Worm (Caenorhabditis elegans) whole organism, L2 larva: ENCODE results near the gene mpst-2.

ENCODE experiments used
- F13H6.1 ChIP-seq: sonication (generic microtip); optimal IDR thresholded peaks from 2 replicates; lab custom pipeline; 2016; ENCODE audit warnings: missing genetic modification characterization, missing compliant biosample characterization
- R02D3.7 ChIP-seq: fragments of 150-350 bp; optimal IDR thresholded peaks from 2 replicates; lab custom pipeline; 2014; ENCODE audit warnings: missing biosample characterization, missing genetic modification characterization
- Y55F3AM.14 ChIP-seq: fragments of 200-800 bp; sonication (Bioruptor generic); optimal IDR thresholded peaks from 2 replicates; lab custom pipeline; 2018; ENCODE audit warnings: mild to moderate bottlenecking, missing genetic modification characterization, missing compliant biosample characterization
- ZK546.5 ChIP-seq: sonication (generic microtip); optimal IDR thresholded peaks from 2 replicates; lab custom pipeline; 2017; ENCODE audit warnings: missing biosample characterization, missing genetic modification characterization
- aly-2 ChIP-seq: fragments of 150-350 bp; optimal IDR thresholded peaks from 2 replicates; lab custom pipeline; 2014; ENCODE audit warnings: missing biosample characterization, missing genetic modification characterization
- ceh-16 ChIP-seq: fragments of 150-350 bp; optimal IDR thresholded peaks from 2 replicates; lab custom pipeline; 2014; ENCODE audit warnings: missing biosample characterization, missing genetic modification characterization
- ceh-82 ChIP-seq: fragments of 150-350 bp; optimal IDR thresholded peaks from 2 replicates; lab custom pipeline; 2014; ENCODE audit warnings: missing biosample characterization, missing genetic modification characterization
- crh-2 ChIP-seq: sonication (generic microtip); optimal IDR thresholded peaks from 2 replicates; lab custom pipeline; 2017; ENCODE audit warnings: missing biosample characterization, missing genetic modification characterization
- dmd-4 ChIP-seq: sonication (generic microtip); optimal IDR thresholded peaks from 2 replicates; lab custom pipeline; 2017; ENCODE audit warnings: missing biosample characterization, missing genetic modification characterization
- egl-27 ChIP-seq: sonication (generic microtip); optimal IDR thresholded peaks from 3 replicates; lab custom pipeline; 2017; ENCODE audit warnings: missing biosample characterization, missing genetic modification reagents, missing genetic modification characterization
- elt-1 ChIP-seq: fragments of 150-350 bp; optimal IDR thresholded peaks from 2 replicates; lab custom pipeline; 2014; ENCODE audit warnings: missing biosample characterization, missing genetic modification characterization
- elt-3 ChIP-seq: sonication (generic microtip); optimal IDR thresholded peaks from 2 replicates; lab custom pipeline; 2017; ENCODE audit warnings: missing biosample characterization, missing genetic modification characterization
- fos-1 ChIP-seq: fragments of 150-350 bp; optimal IDR thresholded peaks from 2 replicates; lab custom pipeline; 2014; ENCODE audit warnings: missing biosample characterization, missing genetic modification characterization
- lin-13 ChIP-seq: fragments of 150-350 bp; optimal IDR thresholded peaks from 2 replicates; lab custom pipeline; 2014; ENCODE audit warnings: missing biosample characterization, missing genetic modification reagents, missing genetic modification characterization
- lsy-2 ChIP-seq, 2 experiments: fragments of 150-350 bp in 1 of 2; sonication (generic microtip) in 1 of 2; optimal IDR thresholded peaks; 2 replicates each; lab custom pipeline; 2014 to 2017; ENCODE audit warnings: missing biosample characterization in 2 of 2, missing genetic modification characterization in 2 of 2
- mdl-1 ChIP-seq, 2 experiments: fragments of 150-350 bp in 1 of 2; sonication (generic microtip) in 1 of 2; optimal IDR thresholded peaks; 2 replicates each; lab custom pipeline; 2017; ENCODE audit warnings: missing biosample characterization in 2 of 2, missing genetic modification characterization in 2 of 2
- nhr-11 ChIP-seq: fragments of 150-350 bp; optimal IDR thresholded peaks from 2 replicates; lab custom pipeline; 2014; ENCODE audit warnings: missing biosample characterization, missing genetic modification characterization
- nhr-12 ChIP-seq: fragments of 150-350 bp; optimal IDR thresholded peaks from 2 replicates; lab custom pipeline; 2014; ENCODE audit warnings: missing biosample characterization, missing genetic modification characterization
- nhr-129 ChIP-seq: fragments of 150-350 bp; optimal IDR thresholded peaks from 2 replicates; lab custom pipeline; 2014; ENCODE audit warnings: missing biosample characterization, missing genetic modification characterization
- nhr-21 ChIP-seq: fragments of 150-350 bp; optimal IDR thresholded peaks from 2 replicates; lab custom pipeline; 2014; ENCODE audit warnings: missing biosample characterization, missing genetic modification characterization
- nhr-23 ChIP-seq: fragments of 150-350 bp; optimal IDR thresholded peaks from 2 replicates; lab custom pipeline; 2014; ENCODE audit warnings: missing biosample characterization, missing genetic modification reagents, missing genetic modification characterization
- nhr-237 ChIP-seq: fragments of 150-350 bp; optimal IDR thresholded peaks from 2 replicates; lab custom pipeline; 2014; ENCODE audit warnings: missing biosample characterization, missing genetic modification characterization
- nhr-6 ChIP-seq: fragments of 150-350 bp; optimal IDR thresholded peaks from 2 replicates; lab custom pipeline; 2014; ENCODE audit warnings: missing biosample characterization, missing genetic modification characterization
- peb-1 ChIP-seq: fragments of 150-350 bp; optimal IDR thresholded peaks from 2 replicates; lab custom pipeline; 2014; ENCODE audit warnings: missing biosample characterization, missing genetic modification characterization
- sem-4 ChIP-seq: fragments of 150-350 bp; optimal IDR thresholded peaks from 2 replicates; lab custom pipeline; 2014; ENCODE audit warnings: missing biosample characterization, missing genetic modification reagents, missing genetic modification characterization
- skn-1 ChIP-seq: sonication (generic microtip); optimal IDR thresholded peaks from 2 replicates; lab custom pipeline; 2017; ENCODE audit warnings: missing biosample characterization, missing genetic modification characterization
- sma-3 ChIP-seq: sonication (generic microtip); optimal IDR thresholded peaks from 2 replicates; lab custom pipeline; 2016; ENCODE audit warnings: missing genetic modification reagents, missing genetic modification characterization, missing compliant biosample characterization
- sma-9 ChIP-seq, 2 experiments: fragments of 150-350 bp in 1 of 2; sonication (generic microtip) in 1 of 2; optimal IDR thresholded peaks; 2 replicates each; lab custom pipeline; 2014 to 2016; ENCODE audit warnings: missing genetic modification characterization in 2 of 2, mild to moderate bottlenecking in 1 of 2, missing biosample characterization in 1 of 2, missing compliant biosample characterization in 1 of 2, missing genetic modification reagents in 1 of 2, moderate library complexity in 1 of 2
- unc-55 ChIP-seq: fragments of 150-350 bp; sonication (generic microtip); optimal IDR thresholded peaks from 3 replicates; lab custom pipeline; 2014; ENCODE audit warnings: missing biosample characterization, missing genetic modification reagents, missing genetic modification characterization
- zag-1 ChIP-seq: fragments of 150-350 bp; optimal IDR thresholded peaks from 2 replicates; lab custom pipeline; 2014; ENCODE audit warnings: missing biosample characterization, missing genetic modification characterization
- ztf-1 ChIP-seq: fragments of 200-800 bp; sonication (Bioruptor generic); conservative IDR thresholded peaks from 2 replicates; pipeline ENCODE4 v1.3.6; 2022; ENCODE audit warnings: missing genetic modification characterization, missing compliant biosample characterization
- ztf-4 ChIP-seq: fragments of 150-350 bp; optimal IDR thresholded peaks from 2 replicates; lab custom pipeline; 2014; ENCODE audit warnings: missing biosample characterization, missing genetic modification characterization

Gene mpst-2

ce11 chrV:14876257-14876656, 17.0 kb downstream of the mpst-2 start (continued):
- TF ChIP-seq sma-9 (GFP tag; optimal IDR thresholded peaks at IDR 0.05; lab: Kevin White, UChicago) (peak; percentile 57), sma-9 (tag; optimal IDR thresholded peaks at IDR 0.05; lab: Kevin White, UChicago) (no peak), skn-1 (no peak), ceh-82 (tag; lab: Kevin White, UChicago) (no peak), nhr-6 (tag; lab: Kevin White, UChicago) (no peak), lin-13 (GFP tag; lab: Kevin White, UChicago) (no peak), peb-1 (no peak), dmd-4 (no peak), nhr-12 (no peak), ceh-16 (tag; lab: Kevin White, UChicago) (no peak), egl-27 (tag; lab: Kevin White, UChicago) (peak; percentile 12)

- TF ChIP-seq zag-1 (tag; lab: Kevin White, UChicago) = no peak
- no peak for TF ChIP-seq fos-1 (tag; lab: Kevin White, UChicago)
- TF ChIP-seq lin-13 (GFP tag; lab: Kevin White, UChicago) = no peak
- TF ChIP-seq unc-55 (GFP tag; lab: Kevin White, UChicago) = no peak
- no peak for TF ChIP-seq nhr-11 (tag; lab: Kevin White, UChicago)
- no peak for TF ChIP-seq dmd-4
- no peak for TF ChIP-seq ceh-16 (tag; lab: Kevin White, UChicago)
- TF ChIP-seq nhr-21 (tag; lab: Kevin White, UChicago) = no peak
Observed at ce11 chrV:14875371-14875770, 17.9 kb downstream of the mpst-2 start, which contains the start of gene ZC412.5. TSS of gene ZC412.5 (minus strand) at chrV:14875471.

- TF ChIP-seq ceh-82 (tag; lab: Kevin White, UChicago) (no peak), sma-9 (GFP tag; optimal IDR thresholded peaks at IDR 0.05; lab: Kevin White, UChicago) (peak; percentile 38), sma-9 (tag; optimal IDR thresholded peaks at IDR 0.05; lab: Kevin White, UChicago) (no peak), F13H6.1 (tag; lab: Kevin White, UChicago) (peak; percentile 58), ztf-1 (GFP tag; lab: Robert Waterston, UW) (no peak), nhr-129 (peak; percentile 24)
Observed at ce11 chrV:14871365-14871764, 21.9 kb downstream of the mpst-2 start, which contains the start of gene ZC412.3. TSS of gene ZC412.3 (minus strand) at chrV:14871547.

ce11 chrV:14868181-14868580, 25.1 kb downstream of the mpst-2 start, which contains the start of gene gcy-14:
TSS of gene gcy-14 (minus strand) at chrV:14868281.
- TF ChIP-seq crh-2 (tag; lab: Kevin White, UChicago) = no peak
- no peak for TF ChIP-seq ceh-16 (tag; lab: Kevin White, UChicago)
- no peak for TF ChIP-seq aly-2
- no peak for TF ChIP-seq elt-3 (tag; lab: Kevin White, UChicago)
- TF ChIP-seq zag-1 (tag; lab: Kevin White, UChicago) = no peak
- no peak for TF ChIP-seq nhr-237
- TF ChIP-seq ztf-4 (tag; lab: Kevin White, UChicago) = no peak
- TF ChIP-seq unc-55 (GFP tag; lab: Kevin White, UChicago) = no peak
- no peak for TF ChIP-seq nhr-23 (tag; lab: Kevin White, UChicago)
- TF ChIP-seq sma-3 = no peak
- TF ChIP-seq ZK546.5 = no peak
- TF ChIP-seq egl-27 (tag; lab: Kevin White, UChicago) = no peak
- no peak for TF ChIP-seq nhr-12
- no peak for TF ChIP-seq elt-1 (tag; lab: Kevin White, UChicago)
- no peak for TF ChIP-seq R02D3.7 (tag; lab: Kevin White, UChicago)
- no peak for TF ChIP-seq peb-1

- TF ChIP-seq F13H6.1 (tag; lab: Kevin White, UChicago) (no peak), nhr-12 (no peak), mdl-1 (tag; optimal IDR thresholded peaks at IDR 0.05; lab: Kevin White, UChicago) (no peak), sma-9 (GFP tag; optimal IDR thresholded peaks at IDR 0.05; lab: Kevin White, UChicago) (no peak), sma-9 (tag; optimal IDR thresholded peaks at IDR 0.05; lab: Kevin White, UChicago) (no peak), ceh-16 (tag; lab: Kevin White, UChicago) (no peak), lsy-2 (tag; optimal IDR thresholded peaks at IDR 0.05; lab: Kevin White, UChicago) (no peak), dmd-4 (no peak), Y55F3AM.14 (GFP tag; lab: Kevin White, UChicago) (no peak), sem-4 (no peak)
- TF ChIP-seq, all 48 proteins: peak for 0
Observed at ce11 chrV:14859380-14859779, 33.9 kb downstream of the mpst-2 start.
